Fruit fly (Drosophila melanogaster): ENCODE measurements around the gene CG13458.
A peak's percentile ranks its signal among the peaks of the same experiment; 100 is the strongest.

Gene CG13458

DNA sequence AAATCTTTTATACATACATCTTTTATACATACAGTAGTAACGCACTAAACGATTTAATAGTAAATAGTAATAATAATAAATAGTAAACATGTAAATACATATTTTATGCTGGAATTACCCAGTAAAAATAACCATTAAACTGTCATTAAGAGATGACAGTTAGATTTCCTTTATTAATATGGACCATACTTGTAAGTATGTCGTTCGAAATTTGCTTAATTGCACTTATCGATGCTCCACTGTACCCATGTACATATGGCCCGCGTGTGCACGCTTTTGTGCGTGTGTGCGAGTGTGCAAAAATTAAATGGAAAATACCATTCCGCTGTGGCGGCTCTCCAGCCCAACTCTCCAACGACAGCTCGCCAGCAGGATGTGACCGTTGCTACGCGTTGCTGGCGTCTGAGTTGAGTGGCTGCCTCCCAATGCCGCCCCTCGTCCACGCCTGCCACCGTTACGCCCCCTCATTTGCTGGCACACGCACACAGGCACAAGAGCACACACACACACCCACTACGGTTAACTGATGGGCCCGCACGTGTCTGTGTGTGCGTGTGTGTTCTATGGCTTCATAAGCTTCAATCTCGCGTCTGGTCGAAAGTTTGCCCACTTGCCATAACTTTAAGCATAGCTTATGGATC is 10.6 kb upstream of the CG13458 start (continued):
- TF ChIP-seq CG30403 (GFP tag; optimal IDR thresholded peaks at IDR 0.05) (no peak), ind (GFP tag; optimal IDR thresholded peaks at IDR 0.05) (no peak), NK7.1 (GFP tag; optimal IDR thresholded peaks at IDR 0.05) (no peak), ERR (GFP tag; optimal IDR thresholded peaks at IDR 0.05) (no peak), Nf-YA (GFP tag; IDR thresholded peaks at IDR 0.05) (no peak), CG33557 (GFP tag; optimal IDR thresholded peaks at IDR 0.05) (no peak), zfh1 (GFP tag; IDR thresholded peaks at IDR 0.05) (no peak), Hey (tag; optimal IDR thresholded peaks at IDR 0.05) (peak; percentile 92), CG18619 (GFP tag; optimal IDR thresholded peaks at IDR 0.05) (no peak), Gsc (GFP tag; IDR thresholded peaks at IDR 0.05) (no peak), CG8089 (GFP tag; optimal IDR thresholded peaks at IDR 0.05) (no peak), wek (GFP tag; optimal IDR thresholded peaks at IDR 0.05) (no peak), CG11504 (tag; optimal IDR thresholded peaks at IDR 0.05) (peak; percentile 31), sr (GFP tag; IDR thresholded peaks at IDR 0.05) (peak; percentile 78), CG8944 (GFP tag; optimal IDR thresholded peaks at IDR 0.05) (no peak), wdn (GFP tag; IDR thresholded peaks at IDR 0.05) (no peak), prd (optimal IDR thresholded peaks at IDR 0.05) (no peak), prd (GFP tag; IDR thresholded peaks at IDR 0.05) (peak; percentile 36; the same call in 2 of the 3 replicates), ci (GFP tag; IDR thresholded peaks at IDR 0.05) (0 out of 3 replicates have a peak, but pooled peaks have one; percentile 36), Ets97D (GFP tag; optimal IDR thresholded peaks at IDR 0.05) (no peak), hb (GFP tag; IDR thresholded peaks at IDR 0.05; ENCODE audit: partially characterized antibody) (no peak), CG13624 (GFP tag; optimal IDR thresholded peaks at IDR 0.05) (no peak), CG9876 (GFP tag; optimal IDR thresholded peaks at IDR 0.05) (no peak), CG14667 (GFP tag; IDR thresholded peaks at IDR 0.05) (no peak), en (GFP tag; optimal IDR thresholded peaks at IDR 0.05) (no peak), sc (optimal IDR thresholded peaks at IDR 0.05) (no peak), sc (GFP tag; optimal IDR thresholded peaks at IDR 0.05) (no peak), Taf1 (GFP tag; IDR thresholded peaks at IDR 0.05) (0 out of 2 replicates have a peak, but pooled peaks have one; percentile 19), CG13775 (GFP tag; optimal IDR thresholded peaks at IDR 0.05) (no peak), Poxn (GFP tag; IDR thresholded peaks at IDR 0.05) (no peak), Lpt (GFP tag; optimal IDR thresholded peaks at IDR 0.05) (no peak), ssp (GFP tag; IDR thresholded peaks at IDR 0.05) (no peak), BtbVII (GFP tag; optimal IDR thresholded peaks at IDR 0.05) (no peak), sob (GFP tag; IDR thresholded peaks at IDR 0.05) (0 out of 2 replicates have a peak, but pooled peaks have one; percentile 15), grau (tag; optimal IDR thresholded peaks at IDR 0.05) (peak; percentile 78), Xrp1 (GFP tag; IDR thresholded peaks at IDR 0.05) (no peak), Dref (GFP tag; IDR thresholded peaks at IDR 0.05) (no peak), CG31388 (GFP tag; optimal IDR thresholded peaks at IDR 0.05) (no peak), hbn (GFP tag; IDR thresholded peaks at IDR 0.05; ENCODE audit: partially characterized antibody) (no peak), CG32767 (GFP tag; IDR thresholded peaks at IDR 0.05) (no peak), caup (GFP tag; optimal IDR thresholded peaks at IDR 0.05; ENCODE audit: severe bottlenecking) (no peak), CG13424 (tag; optimal IDR thresholded peaks at IDR 0.05) (peak; percentile 16), CG3407 (GFP tag; optimal IDR thresholded peaks at IDR 0.05) (no peak), CG15601 (tag; optimal IDR thresholded peaks at IDR 0.05) (no peak), dysf (GFP tag; IDR thresholded peaks at IDR 0.05) (no peak), zen (tag; optimal IDR thresholded peaks at IDR 0.05) (no peak), HLH4C (GFP tag; IDR thresholded peaks at IDR 0.05; ENCODE audit: partially characterized antibody) (no peak), emc (GFP tag; optimal IDR thresholded peaks at IDR 0.05) (no peak), CG6254 (GFP tag; optimal IDR thresholded peaks at IDR 0.05) (no peak), sens (GFP tag) (no peak), Kr (GFP tag; optimal IDR thresholded peaks at IDR 0.05) (no peak), dmrt99B (tag; optimal IDR thresholded peaks at IDR 0.05) (peak; percentile 26)

All from whole organism, embryonic.